Worm (Caenorhabditis elegans) whole organism, L1 larva: ENCODE measurements around the gene Y75B8A.13.

ENCODE experiments used
- C16A3.4 ChIP-seq: fragments of 150-350 bp; optimal IDR thresholded peaks from 2 replicates; lab custom pipeline; 2014; ENCODE audit warnings: missing biosample characterization, missing genetic modification characterization
- blmp-1 ChIP-seq: fragments of 150-350 bp; optimal IDR thresholded peaks from 2 replicates; lab custom pipeline; 2014; ENCODE audit warnings: missing biosample characterization, missing genetic modification characterization
- dpl-1 ChIP-seq, 3 experiments: fragments of 150-350 bp in 2 of 3; sonication (generic microtip) in 1 of 3; optimal IDR thresholded peaks; 2 replicates each; lab custom pipeline; 2014 to 2017; ENCODE audit warnings: missing biosample characterization in 3 of 3, missing genetic modification characterization in 3 of 3, missing genetic modification reagents in 3 of 3
- elt-3 ChIP-seq, 6 experiments: fragments of 150-350 bp in 1 of 6; sonication (generic microtip); optimal IDR thresholded peaks; 2 replicates each; lab custom pipeline; 2017 to 2018; ENCODE audit warnings: missing biosample characterization in 6 of 6, missing genetic modification characterization in 6 of 6, inconsistent platforms in 1 of 6
- fos-1 ChIP-seq: fragments of 150-350 bp; optimal IDR thresholded peaks from 2 replicates; lab custom pipeline; 2014; ENCODE audit warnings: missing biosample characterization, missing genetic modification characterization
- nhr-28 ChIP-seq: fragments of 150-350 bp; optimal IDR thresholded peaks from 2 replicates; lab custom pipeline; 2014; ENCODE audit warnings: missing biosample characterization, missing genetic modification characterization
- nhr-90 ChIP-seq: sonication (generic microtip); optimal IDR thresholded peaks from 2 replicates; lab custom pipeline; 2016; ENCODE audit warnings: mild to moderate bottlenecking, missing genetic modification characterization, missing compliant biosample characterization; ENCODE audit not compliant: poor library complexity
- pag-3 ChIP-seq: sonication (generic microtip); optimal IDR thresholded peaks from 2 replicates; lab custom pipeline; 2017; ENCODE audit warnings: missing genetic modification characterization, mild to moderate bottlenecking, missing compliant biosample characterization, antibody characterized with exemption, borderline replicate concordance; ENCODE audit not compliant: insufficient read depth
- pqm-1 ChIP-seq: sonication (generic microtip); optimal IDR thresholded peaks from 3 replicates; lab custom pipeline; 2017; ENCODE audit warnings: missing biosample characterization, missing genetic modification characterization
- snpc-4 ChIP-seq: fragments of 150-350 bp; optimal IDR thresholded peaks from 2 replicates; lab custom pipeline; 2014; ENCODE audit warnings: missing biosample characterization, missing genetic modification characterization
- tlp-1 ChIP-seq: fragments of 150-350 bp; optimal IDR thresholded peaks from 2 replicates; lab custom pipeline; 2014; ENCODE audit warnings: missing biosample characterization, missing genetic modification characterization
- unc-86 ChIP-seq: sonication (generic microtip); optimal IDR thresholded peaks from 2 replicates; lab custom pipeline; 2016; ENCODE audit warnings: missing genetic modification characterization, missing compliant biosample characterization

- TF ChIP-seq elt-3 (tag; optimal IDR thresholded peaks at IDR 0.05; lab: Kevin White, UChicago) (no peak), pqm-1 (tag; lab: Kevin White, UChicago) (no peak), unc-86 (tag; lab: Kevin White, UChicago) (no peak), dpl-1 (GFP tag; optimal IDR thresholded peaks at IDR 0.05; lab: Kevin White, UChicago) (no peak), nhr-28 (tag; lab: Kevin White, UChicago) (no peak), nhr-90 (tag; lab: Kevin White, UChicago) (no peak), pag-3 (tag; lab: Kevin White, UChicago) (no peak), snpc-4 (no peak), tlp-1 (tag; lab: Kevin White, UChicago) (no peak), C16A3.4 (tag; lab: Kevin White, UChicago) (no peak), blmp-1 (no peak), fos-1 (tag; lab: Kevin White, UChicago) (no peak)
Observed at ce11 chrIII:12165305-12165704, 50.2 kb downstream of the Y75B8A.13 start.
